Fruit fly (Drosophila melanogaster) whole organism, embryonic: ENCODE data around the gene Syx4.

ENCODE experiments used
- ATbp ChIP-seq: fragments of 200-800 bp; sonication (Bioruptor generic); optimal IDR thresholded peaks from 2 replicates; lab custom pipeline; 2017; ENCODE audit warnings: missing biosample characterization, mild to moderate bottlenecking, missing genetic modification characterization, missing genetic modification reagents
- Atf3 ChIP-seq: fragments of 200-800 bp; sonication (Bioruptor generic); optimal IDR thresholded peaks from 3 replicates; lab custom pipeline; 2016; ENCODE audit warnings: missing biosample characterization, missing genetic modification characterization
- Bteb2 ChIP-seq: fragments of 200-800 bp; sonication (Bioruptor generic); optimal IDR thresholded peaks from 2 replicates; lab custom pipeline; 2016; ENCODE audit warnings: missing biosample characterization, missing genetic modification characterization
- CG12219 ChIP-seq: fragments of 200-800 bp; sonication (Bioruptor generic); optimal IDR thresholded peaks from 3 replicates; lab custom pipeline; 2018; ENCODE audit warnings: missing biosample characterization, mild to moderate bottlenecking, missing genetic modification characterization
- CG13123 ChIP-seq: fragments of 200-800 bp; sonication (Bioruptor generic); optimal IDR thresholded peaks from 2 replicates; lab custom pipeline; 2016; ENCODE audit warnings: missing biosample characterization, missing genetic modification characterization
- CG13424 ChIP-seq: fragments of 200-800 bp; sonication (Bioruptor generic); optimal IDR thresholded peaks from 2 replicates; lab custom pipeline; 2019; ENCODE audit warnings: missing biosample characterization, mild to moderate bottlenecking, missing genetic modification characterization, moderate library complexity
- CG14014 ChIP-seq: fragments of 200-800 bp; sonication (Bioruptor generic); IDR thresholded peaks from 2 replicates; pipeline ENCODE4 v1.3.6; 2022; ENCODE audit warnings: missing biosample characterization, missing genetic modification characterization
- CG1647 ChIP-seq: fragments of 200-800 bp; sonication (Bioruptor generic); optimal IDR thresholded peaks from 3 replicates; lab custom pipeline; 2016; ENCODE audit warnings: missing biosample characterization, missing genetic modification characterization
- CG16815 ChIP-seq: fragments of 200-800 bp; sonication (Bioruptor generic); optimal IDR thresholded peaks from 3 replicates; lab custom pipeline; 2017; ENCODE audit warnings: missing biosample characterization, mild to moderate bottlenecking, missing genetic modification characterization
- CG17385 ChIP-seq: fragments of 200-800 bp; sonication (Bioruptor generic); optimal IDR thresholded peaks from 3 replicates; lab custom pipeline; 2018; ENCODE audit warnings: missing biosample characterization, mild to moderate bottlenecking, missing genetic modification characterization
- CG4424 ChIP-seq: fragments of 200-800 bp; sonication (Bioruptor generic); optimal IDR thresholded peaks from 3 replicates; lab custom pipeline; 2016; ENCODE audit warnings: missing biosample characterization, missing genetic modification characterization
- CG4707 ChIP-seq: fragments of 200-800 bp; sonication (Bioruptor generic); optimal IDR thresholded peaks from 2 replicates; lab custom pipeline; 2018; ENCODE audit warnings: missing biosample characterization, mild to moderate bottlenecking, missing genetic modification characterization, moderate library complexity
- CG7372 ChIP-seq: fragments of 200-800 bp; sonication (Bioruptor generic); IDR thresholded peaks from 2 replicates; pipeline ENCODE4 v1.3.6; 2022; ENCODE audit warnings: missing biosample characterization, missing genetic modification characterization
- CG7839 ChIP-seq: fragments of 200-800 bp; sonication (Bioruptor generic); optimal IDR thresholded peaks from 3 replicates; lab custom pipeline; 2018; ENCODE audit warnings: missing biosample characterization, mild to moderate bottlenecking, missing genetic modification characterization, moderate library complexity
- CG7987 ChIP-seq: fragments of 200-800 bp; sonication (Bioruptor generic); optimal IDR thresholded peaks from 2 replicates; lab custom pipeline; 2018; ENCODE audit warnings: missing biosample characterization, mild to moderate bottlenecking, missing genetic modification characterization, moderate library complexity
- CG8281 ChIP-seq: fragments of 200-800 bp; sonication (Bioruptor generic); optimal IDR thresholded peaks from 2 replicates; lab custom pipeline; 2018; ENCODE audit warnings: missing biosample characterization, mild to moderate bottlenecking, missing genetic modification characterization, moderate library complexity
- CG8924 ChIP-seq: fragments of 200-800 bp; optimal IDR thresholded peaks from 3 replicates; lab custom pipeline; 2019; ENCODE audit warnings: missing biosample characterization, mild to moderate bottlenecking, missing genetic modification characterization, moderate library complexity
- CTCF ChIP-seq: fragments of 200-800 bp; sonication (Bioruptor generic); optimal IDR thresholded peaks from 2 replicates; lab custom pipeline; 2017; ENCODE audit warnings: missing biosample characterization, mild to moderate bottlenecking, missing genetic modification characterization, moderate library complexity
- D19A ChIP-seq: fragments of 200-800 bp; optimal IDR thresholded peaks from 3 replicates; lab custom pipeline; 2019; ENCODE audit warnings: missing biosample characterization, mild to moderate bottlenecking, missing genetic modification characterization, moderate library complexity
- Dbx ChIP-seq: fragments of 200-800 bp; sonication (Bioruptor generic); IDR thresholded peaks from 3 replicates; pipeline ENCODE4 v1.3.6; 2022; ENCODE audit warnings: missing biosample characterization, missing genetic modification characterization
- Fer3 ChIP-seq: fragments of 200-800 bp; sonication (Bioruptor generic); optimal IDR thresholded peaks from 2 replicates; lab custom pipeline; 2018; ENCODE audit warnings: missing biosample characterization, mild to moderate bottlenecking, missing genetic modification characterization, moderate library complexity
- GATAe ChIP-seq: fragments of 200-800 bp; sonication (Bioruptor generic); conservative IDR thresholded peaks from 2 replicates; pipeline ENCODE4 v1.3.6; 2022; ENCODE audit warnings: missing biosample characterization, missing genetic modification characterization
- HLH3B ChIP-seq: fragments of 200-800 bp; sonication (Bioruptor generic); IDR thresholded peaks from 2 replicates; pipeline ENCODE4 v1.3.6; 2022; ENCODE audit warnings: missing biosample characterization, missing genetic modification characterization
- Hr51 ChIP-seq, 2 experiments: fragments of 200-800 bp; sonication (Bioruptor generic); optimal IDR thresholded peaks; 2 replicates in 1 of 2; 3 replicates in 1 of 2; lab custom pipeline; 2016 to 2018; ENCODE audit warnings: missing biosample characterization in 2 of 2, missing genetic modification characterization in 2 of 2, mild to moderate bottlenecking in 1 of 2, moderate library complexity in 1 of 2
- Max ChIP-seq: fragments of 200-800 bp; sonication (Bioruptor generic); optimal IDR thresholded peaks from 2 replicates; lab custom pipeline; 2016; ENCODE audit warnings: missing biosample characterization, mild to moderate bottlenecking, missing genetic modification characterization
- NC2β ChIP-seq: fragments of 200-800 bp; sonication (Bioruptor generic); optimal IDR thresholded peaks from 2 replicates; lab custom pipeline; 2016; ENCODE audit warnings: missing biosample characterization, missing genetic modification characterization
- NFAT ChIP-seq: fragments of 200-800 bp; sonication (Bioruptor generic); IDR thresholded peaks from 2 replicates; pipeline ENCODE4 v1.3.6; 2022; ENCODE audit warnings: missing biosample characterization, missing genetic modification characterization
- PHDP ChIP-seq: fragments of 200-800 bp; sonication (Bioruptor generic); optimal IDR thresholded peaks from 3 replicates; lab custom pipeline; 2018; ENCODE audit warnings: missing biosample characterization, mild to moderate bottlenecking, missing genetic modification characterization, moderate library complexity
- ac ChIP-seq: fragments of 200-800 bp; sonication (Bioruptor generic); optimal IDR thresholded peaks from 3 replicates; lab custom pipeline; 2017; ENCODE audit warnings: missing biosample characterization, mild to moderate bottlenecking, missing genetic modification characterization
- az2 ChIP-seq: fragments of 200-800 bp; sonication (Bioruptor generic); optimal IDR thresholded peaks from 3 replicates; lab custom pipeline; 2016; ENCODE audit warnings: missing biosample characterization, missing genetic modification characterization
- bcd ChIP-seq: fragments of 200-800 bp; sonication (Bioruptor generic); optimal IDR thresholded peaks from 2 replicates; lab custom pipeline; 2017; ENCODE audit warnings: missing biosample characterization, mild to moderate bottlenecking, missing genetic modification characterization
- chn ChIP-seq: fragments of 200-800 bp; sonication (Bioruptor generic); optimal IDR thresholded peaks from 2 replicates; lab custom pipeline; 2016; ENCODE audit warnings: missing biosample characterization, missing genetic modification characterization
- corto ChIP-seq: fragments of 200-800 bp; sonication (Bioruptor generic); optimal IDR thresholded peaks from 2 replicates; lab custom pipeline; 2016; ENCODE audit warnings: missing biosample characterization, mild to moderate bottlenecking, missing genetic modification characterization, moderate library complexity
- croc ChIP-seq: fragments of 200-800 bp; sonication (Bioruptor generic); conservative IDR thresholded peaks from 3 replicates; pipeline ENCODE4 v1.3.6; 2022; ENCODE audit warnings: missing biosample characterization, missing genetic modification characterization
- dmrt11E ChIP-seq: fragments of 200-800 bp; sonication (Bioruptor generic); optimal IDR thresholded peaks from 3 replicates; lab custom pipeline; 2018; ENCODE audit warnings: missing biosample characterization, mild to moderate bottlenecking, missing genetic modification characterization, moderate library complexity
- fd102C ChIP-seq: fragments of 200-800 bp; sonication (Bioruptor generic); optimal IDR thresholded peaks from 2 replicates; lab custom pipeline; 2018; ENCODE audit warnings: missing biosample characterization, mild to moderate bottlenecking, missing genetic modification characterization, moderate library complexity
- grau ChIP-seq: fragments of 200-800 bp; optimal IDR thresholded peaks from 3 replicates; lab custom pipeline; 2019; ENCODE audit warnings: missing biosample characterization, mild to moderate bottlenecking, missing genetic modification characterization, moderate library complexity
- inv ChIP-seq: fragments of 200-800 bp; sonication (Bioruptor generic); IDR thresholded peaks from 2 replicates; pipeline ENCODE4 v1.3.6; 2022; ENCODE audit warnings: missing biosample characterization, missing genetic modification characterization; ENCODE audit not compliant: partially characterized antibody
- lbe ChIP-seq: fragments of 200-800 bp; sonication (Bioruptor generic); optimal IDR thresholded peaks from 2 replicates; lab custom pipeline; 2016; ENCODE audit warnings: missing biosample characterization, mild to moderate bottlenecking, missing genetic modification characterization
- mam ChIP-seq: fragments of 200-800 bp; sonication (Bioruptor generic); optimal IDR thresholded peaks from 3 replicates; lab custom pipeline; 2016; ENCODE audit warnings: missing biosample characterization, missing genetic modification characterization
- prd ChIP-seq, 3 experiments: fragments of >200 bp in 2 of 3; fragments of 200-800 bp in 1 of 3; sonication (Bioruptor generic) in 1 of 3; optimal IDR thresholded peaks in 2 of 3; IDR thresholded peaks in 1 of 3; 2 replicates in 2 of 3; 3 replicates in 1 of 3; pipeline versions ENCODE4 v1.3.6 to Lab custom; 2017 to 2022; ENCODE audit warnings: missing biosample characterization in 1 of 3, missing genetic modification characterization in 1 of 3
- psq ChIP-seq: fragments of 200-800 bp; sonication (Bioruptor generic); optimal IDR thresholded peaks from 2 replicates; lab custom pipeline; 2017; ENCODE audit warnings: missing biosample characterization, missing genetic modification characterization
- sd ChIP-seq: fragments of 200-800 bp; sonication (Bioruptor generic); optimal IDR thresholded peaks from 3 replicates; lab custom pipeline; 2018; ENCODE audit warnings: missing biosample characterization, mild to moderate bottlenecking, missing genetic modification characterization, moderate library complexity
- shn ChIP-seq: fragments of 200-800 bp; sonication (Bioruptor generic); optimal IDR thresholded peaks from 3 replicates; lab custom pipeline; 2016; ENCODE audit warnings: missing biosample characterization, missing genetic modification characterization
- sug ChIP-seq: fragments of 200-800 bp; optimal IDR thresholded peaks from 2 replicates; lab custom pipeline; 2019; ENCODE audit warnings: missing biosample characterization, mild to moderate bottlenecking, missing genetic modification characterization, moderate library complexity
- tgo ChIP-seq: fragments of 200-800 bp; sonication (Bioruptor generic); IDR thresholded peaks from 3 replicates; pipeline ENCODE4 v1.3.6; 2022; ENCODE audit warnings: missing biosample characterization, missing genetic modification characterization
- trem ChIP-seq: fragments of 200-800 bp; optimal IDR thresholded peaks from 3 replicates; lab custom pipeline; 2019; ENCODE audit warnings: missing biosample characterization, mild to moderate bottlenecking, missing genetic modification characterization, moderate library complexity
- ttk ChIP-seq: fragments of 200-800 bp; sonication (Bioruptor generic); IDR thresholded peaks from 2 replicates; pipeline ENCODE4 v2.1.2; 2022; ENCODE audit warnings: missing biosample characterization, missing genetic modification characterization
- vvl ChIP-seq: fragments of 200-800 bp; sonication (Bioruptor generic); IDR thresholded peaks from 2 replicates; pipeline ENCODE4 v1.3.6; 2022; ENCODE audit warnings: missing biosample characterization, missing genetic modification characterization
- wor ChIP-seq: fragments of 200-800 bp; sonication (Bioruptor generic); IDR thresholded peaks from 2 replicates; pipeline ENCODE4 v1.3.6; 2022; ENCODE audit warnings: missing biosample characterization, missing genetic modification characterization
- zen ChIP-seq: fragments of 200-800 bp; sonication (Bioruptor generic); optimal IDR thresholded peaks from 3 replicates; lab custom pipeline; 2018; ENCODE audit warnings: missing biosample characterization, mild to moderate bottlenecking, missing genetic modification characterization, moderate library complexity

Syx4 gene

DNA sequence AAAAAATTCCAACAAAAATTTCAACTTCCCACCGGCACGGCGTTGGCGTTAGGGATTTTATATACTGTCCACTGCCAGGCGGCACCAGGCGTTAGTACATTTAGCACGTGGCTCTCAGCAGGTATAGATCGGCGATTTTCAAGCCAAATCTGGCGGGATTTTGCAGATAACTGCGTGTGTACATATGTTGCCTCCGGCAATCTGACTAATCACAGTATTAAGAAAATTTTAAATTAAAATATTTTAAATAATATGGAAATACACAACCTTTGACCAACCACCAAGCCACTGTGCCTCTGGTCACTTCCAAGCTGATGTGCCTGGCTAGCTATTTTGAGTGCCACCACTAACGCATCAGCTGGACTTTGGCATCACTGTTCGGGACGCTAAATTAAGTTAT is 11.7 kb downstream of the Syx4 start, which contains the start of the genes ttm50 and CG2712:
ttm50 (minus strand) TSS at position 64 of the 400 bp plus-strand sequence.
CG2712 (plus strand) TSS at position 343 of the 400 bp plus-strand sequence.
- TF ChIP-seq NFAT (GFP tag; lab: Robert Waterston, UW) (peak; percentile 27; the same call in 1 of the 2 replicates), trem (tag; lab: Kevin White, UChicago) (peak; percentile 67), Atf3 (GFP tag; lab: Kevin White, UChicago) (no peak), croc (GFP tag; lab: Robert Waterston, UW) (peak; percentile 47; the same call in 2 of the 3 replicates), CG13424 (tag; lab: Kevin White, UChicago) (peak; percentile 73), Dbx (GFP tag; lab: Robert Waterston, UW) (0 out of 3 replicates have a peak, but pooled peaks have one; percentile 47), CG7987 (GFP tag; lab: Kevin White, UChicago) (no peak), tgo (GFP tag; lab: Robert Waterston, UW) (peak; percentile 49; the same call in 1 of the 3 replicates), inv (GFP tag; lab: Robert Waterston, UW) (no peak), fd102C (no peak), sug (tag; lab: Kevin White, UChicago) (peak; percentile 79), CG13123 (no peak), D19A (tag; lab: Kevin White, UChicago) (no peak), GATAe (GFP tag; lab: Robert Waterston, UW) (no peak), CG14014 (GFP tag; lab: Robert Waterston, UW) (peak; percentile 14; the same call in 1 of the 2 replicates), CG16815 (GFP tag; lab: Kevin White, UChicago) (no peak), CG17385 (no peak), CG4424 (GFP tag; lab: Kevin White, UChicago) (peak; percentile 63), Fer3 (tag; lab: Kevin White, UChicago) (peak; percentile 44), CG8924 (tag; lab: Kevin White, UChicago) (peak; percentile 74), dmrt11E (peak; percentile 58), Bteb2 (no peak), ac (GFP tag; lab: Kevin White, UChicago) (no peak), bcd (GFP tag; lab: Kevin White, UChicago) (no peak), CG12219 (GFP tag; lab: Kevin White, UChicago) (no peak), ttk (GFP tag; lab: Robert Waterston, UW) (no peak), CG4707 (GFP tag; lab: Kevin White, UChicago) (no peak), az2 (peak; percentile 49), wor (GFP tag; lab: Robert Waterston, UW) (no peak), corto (GFP tag; lab: Kevin White, UChicago) (no peak), CTCF (GFP tag; lab: Kevin White, UChicago) (no peak), shn (GFP tag; lab: Kevin White, UChicago) (no peak), chn (peak; percentile 25), Max (GFP tag; lab: Kevin White, UChicago) (peak; percentile 87), CG7839 (tag; lab: Kevin White, UChicago) (no peak), PHDP (tag; lab: Kevin White, UChicago) (no peak), lbe (GFP tag; lab: Kevin White, UChicago) (peak; percentile 13), sd (tag; lab: Kevin White, UChicago) (no peak), psq (GFP tag; lab: Kevin White, UChicago) (no peak), grau (tag; lab: Kevin White, UChicago) (peak; percentile 74), prd (optimal IDR thresholded peaks at IDR 0.05; lab: Kevin White, UChicago) (no peak), prd (GFP tag; IDR thresholded peaks at IDR 0.05; lab: Robert Waterston, UW) (peak; percentile 78), CG1647 (GFP tag; lab: Kevin White, UChicago) (no peak), CG7372 (GFP tag; lab: Robert Waterston, UW) (peak; percentile 40; the same call in 1 of the 2 replicates), CG8281 (tag; lab: Kevin White, UChicago) (peak; percentile 27), NC2β (no peak), ATbp (no peak), mam (GFP tag; lab: Kevin White, UChicago) (no peak), zen (tag; lab: Kevin White, UChicago) (peak; percentile 40), vvl (peak; percentile 53; the same call in 1 of the 2 replicates), HLH3B (GFP tag; lab: Robert Waterston, UW) (peak; percentile 15; the same call in 1 of the 2 replicates), Hr51 (GFP tag; optimal IDR thresholded peaks at IDR 0.05; lab: Kevin White, UChicago) (no peak)
